Fruit fly (Drosophila melanogaster) whole organism: ENCODE data around the gene Cpr65Az.

Source experiments
- CG8478 ChIP-seq: fragments of >200 bp; optimal IDR thresholded peaks from 2 replicates; lab custom pipeline; 2018; ENCODE audit warnings: inconsistent platforms
- Dll ChIP-seq: fragments of >200 bp; optimal IDR thresholded peaks from 2 replicates; lab custom pipeline; 2017
- EcR ChIP-seq, 2 experiments: fragments of >200 bp; optimal IDR thresholded peaks; 2 replicates each; lab custom pipeline; 2017; ENCODE audit warnings: missing biosample characterization in 2 of 2, missing genetic modification characterization in 2 of 2, missing genetic modification reagents in 2 of 2
- pan ChIP-seq: fragments of >200 bp; optimal IDR thresholded peaks from 2 replicates; lab custom pipeline; 2017
- psq ChIP-seq: fragments of >200 bp; optimal IDR thresholded peaks from 2 replicates; lab custom pipeline; 2017
- usp ChIP-seq: fragments of >200 bp; optimal IDR thresholded peaks from 2 replicates; lab custom pipeline; 2017; ENCODE audit warnings: missing biosample characterization, missing genetic modification characterization, mixed read lengths

- no peak for TF ChIP-seq pan (lab: Kevin White, UChicago)
- TF ChIP-seq psq (lab: Kevin White, UChicago): no peak
- no peak for TF ChIP-seq usp (GFP tag; lab: Kevin White, UChicago)
- TF ChIP-seq CG8478: no peak
- TF ChIP-seq Dll (lab: Kevin White, UChicago): no peak
- no peak for TF ChIP-seq EcR (GFP tag; optimal IDR thresholded peaks at IDR 0.05; lab: Kevin White, UChicago)
Observed at dm6 chr3L:6158530-6158929, 2.1 kb upstream of the Cpr65Az start, which contains the start of gene Cpr65Ay.
